Worm (Caenorhabditis elegans) whole organism, L1 larva: ENCODE data around the gene lars-1.

Experiments
- C34B4.2 ChIP-seq: sonication (generic microtip); optimal IDR thresholded peaks from 2 replicates; lab custom pipeline; 2017; ENCODE audit warnings: mild to moderate bottlenecking, missing genetic modification characterization, missing compliant biosample characterization
- Y116A8C.19 ChIP-seq: sonication (generic microtip); optimal IDR thresholded peaks from 2 replicates; lab custom pipeline; 2016; ENCODE audit warnings: missing compliant biosample characterization, missing genetic modification characterization, borderline replicate concordance
- ama-1 ChIP-seq: fragments of 150-350 bp; optimal IDR thresholded peaks from 2 replicates; lab custom pipeline; 2014
- ceh-63 ChIP-seq: fragments of 200-800 bp; sonication (Bioruptor generic); optimal IDR thresholded peaks from 2 replicates; lab custom pipeline; 2018; ENCODE audit warnings: mild to moderate bottlenecking, missing genetic modification characterization, missing compliant biosample characterization
- ceh-8 ChIP-seq: fragments of 200-800 bp; sonication (Bioruptor generic); optimal IDR thresholded peaks from 2 replicates; lab custom pipeline; 2018; ENCODE audit warnings: mild to moderate bottlenecking, missing genetic modification characterization, moderate library complexity, missing compliant biosample characterization
- ceh-82 ChIP-seq, 3 experiments: fragments of 150-350 bp in 1 of 3; sonication (generic microtip) in 2 of 3; optimal IDR thresholded peaks; 2 replicates each; lab custom pipeline; 2014 to 2017; ENCODE audit warnings: missing biosample characterization in 3 of 3, missing genetic modification characterization in 3 of 3
- ceh-88 ChIP-seq: fragments of 200-800 bp; sonication (Bioruptor generic); IDR thresholded peaks from 2 replicates; pipeline ENCODE4 v1.3.6; 2022; ENCODE audit warnings: missing genetic modification characterization, missing compliant biosample characterization
- dpl-1 ChIP-seq, 3 experiments: fragments of 150-350 bp in 2 of 3; sonication (generic microtip) in 1 of 3; optimal IDR thresholded peaks; 2 replicates each; lab custom pipeline; 2014 to 2017; ENCODE audit warnings: missing biosample characterization in 3 of 3, missing genetic modification characterization in 3 of 3, missing genetic modification reagents in 3 of 3
- dsc-1 ChIP-seq: sonication (generic microtip); optimal IDR thresholded peaks from 2 replicates; lab custom pipeline; 2016; ENCODE audit warnings: mild to moderate bottlenecking, missing genetic modification characterization, missing compliant biosample characterization
- efl-1 ChIP-seq, 4 experiments: fragments of 150-350 bp; optimal IDR thresholded peaks in 3 of 4; peaks in 1 of 4; 1 replicate in 1 of 4; 2 replicates in 3 of 4; lab custom pipeline; 2014; ENCODE audit warnings: missing biosample characterization in 2 of 4, missing genetic modification characterization in 2 of 4, missing genetic modification reagents in 2 of 4
- efl-3 ChIP-seq: fragments of 200-800 bp; sonication (Bioruptor generic); optimal IDR thresholded peaks from 2 replicates; lab custom pipeline; 2018; ENCODE audit warnings: mild to moderate bottlenecking, missing genetic modification characterization, missing compliant biosample characterization
- egl-27 ChIP-seq, 2 experiments: fragments of 150-350 bp in 1 of 2; sonication (generic microtip); optimal IDR thresholded peaks; 3 replicates each; lab custom pipeline; 2017 to 2018; ENCODE audit warnings: missing biosample characterization in 2 of 2, missing genetic modification characterization in 2 of 2, missing genetic modification reagents in 2 of 2
- elt-2 ChIP-seq: sonication (generic microtip); optimal IDR thresholded peaks from 2 replicates; lab custom pipeline; 2016; ENCODE audit warnings: missing genetic modification characterization, mild to moderate bottlenecking, inconsistent platforms, missing compliant biosample characterization, missing genetic modification reagents
- ets-5 ChIP-seq: fragments of 200-800 bp; sonication (Bioruptor generic); IDR thresholded peaks from 2 replicates; pipeline ENCODE4 v1.3.6; 2022; ENCODE audit warnings: missing genetic modification characterization, missing compliant biosample characterization
- fkh-10 ChIP-seq: sonication (generic microtip); optimal IDR thresholded peaks from 2 replicates; lab custom pipeline; 2017; ENCODE audit warnings: missing biosample characterization, missing genetic modification reagents, missing genetic modification characterization
- fkh-8 ChIP-seq: sonication (generic microtip); optimal IDR thresholded peaks from 2 replicates; lab custom pipeline; 2016; ENCODE audit warnings: mild to moderate bottlenecking, missing genetic modification characterization, missing compliant biosample characterization
- fos-1 ChIP-seq: fragments of 150-350 bp; optimal IDR thresholded peaks from 2 replicates; lab custom pipeline; 2014; ENCODE audit warnings: missing biosample characterization, missing genetic modification characterization
- hpl-2 ChIP-seq: fragments of 150-350 bp; optimal IDR thresholded peaks from 2 replicates; lab custom pipeline; 2014; ENCODE audit warnings: missing biosample characterization, missing genetic modification reagents, missing genetic modification characterization
- lin-14 ChIP-seq: fragments of 200-800 bp; sonication (Bioruptor generic); optimal IDR thresholded peaks from 2 replicates; lab custom pipeline; 2018; ENCODE audit warnings: mild to moderate bottlenecking, missing genetic modification characterization, moderate library complexity, missing compliant biosample characterization
- lin-15B ChIP-seq: fragments of 150-350 bp; sonication (generic microtip); optimal IDR thresholded peaks from 3 replicates; lab custom pipeline; 2014; ENCODE audit warnings: missing biosample characterization, missing genetic modification characterization
- lir-3 ChIP-seq: sonication (generic microtip); optimal IDR thresholded peaks from 2 replicates; lab custom pipeline; 2016; ENCODE audit warnings: mild to moderate bottlenecking, missing genetic modification characterization, moderate library complexity, missing compliant biosample characterization; ENCODE audit not compliant: poor library complexity
- lsy-2 ChIP-seq, 2 experiments: fragments of 150-350 bp; optimal IDR thresholded peaks; 2 replicates each; lab custom pipeline; 2014; ENCODE audit warnings: missing biosample characterization in 2 of 2, missing genetic modification characterization in 2 of 2
- mdl-1 ChIP-seq, 2 experiments: fragments of 150-350 bp; optimal IDR thresholded peaks; 2 replicates each; lab custom pipeline; 2014 to 2017; ENCODE audit warnings: missing biosample characterization in 2 of 2, missing genetic modification characterization in 2 of 2, inconsistent platforms in 1 of 2
- mef-2 ChIP-seq: fragments of 150-350 bp; optimal IDR thresholded peaks from 2 replicates; lab custom pipeline; 2014; ENCODE audit warnings: missing biosample characterization, missing genetic modification characterization
- mep-1 ChIP-seq: fragments of 150-350 bp; optimal IDR thresholded peaks from 2 replicates; lab custom pipeline; 2014; ENCODE audit warnings: missing biosample characterization, missing genetic modification characterization
- nhr-11 ChIP-seq: fragments of 150-350 bp; optimal IDR thresholded peaks from 2 replicates; lab custom pipeline; 2014; ENCODE audit warnings: missing biosample characterization, missing genetic modification characterization
- nhr-47 ChIP-seq: sonication (generic microtip); optimal IDR thresholded peaks from 2 replicates; lab custom pipeline; 2016; ENCODE audit warnings: mild to moderate bottlenecking, missing genetic modification characterization, moderate library complexity, missing compliant biosample characterization
- nhr-71 ChIP-seq: sonication (generic microtip); optimal IDR thresholded peaks from 2 replicates; lab custom pipeline; 2016; ENCODE audit warnings: mild to moderate bottlenecking, missing genetic modification characterization, moderate library complexity, missing compliant biosample characterization
- nhr-77 ChIP-seq: fragments of 150-350 bp; optimal IDR thresholded peaks from 2 replicates; lab custom pipeline; 2014; ENCODE audit warnings: missing biosample characterization, missing genetic modification characterization
- nhr-84 ChIP-seq: sonication (generic microtip); optimal IDR thresholded peaks from 2 replicates; lab custom pipeline; 2017; ENCODE audit warnings: missing biosample characterization, missing genetic modification characterization
- pag-3 ChIP-seq: sonication (generic microtip); optimal IDR thresholded peaks from 2 replicates; lab custom pipeline; 2017; ENCODE audit warnings: missing genetic modification characterization, mild to moderate bottlenecking, missing compliant biosample characterization, antibody characterized with exemption, borderline replicate concordance; ENCODE audit not compliant: insufficient read depth
- pqm-1 ChIP-seq: sonication (generic microtip); optimal IDR thresholded peaks from 3 replicates; lab custom pipeline; 2017; ENCODE audit warnings: missing biosample characterization, missing genetic modification characterization
- rnt-1 ChIP-seq: sonication (generic microtip); optimal IDR thresholded peaks from 2 replicates; lab custom pipeline; 2016; ENCODE audit warnings: mild to moderate bottlenecking, missing genetic modification characterization, moderate library complexity, missing compliant biosample characterization
- snpc-4 ChIP-seq: fragments of 150-350 bp; optimal IDR thresholded peaks from 2 replicates; lab custom pipeline; 2014; ENCODE audit warnings: missing biosample characterization, missing genetic modification characterization
- snu-23 ChIP-seq: sonication (generic microtip); optimal IDR thresholded peaks from 2 replicates; lab custom pipeline; 2016; ENCODE audit warnings: missing genetic modification characterization, missing compliant biosample characterization
- sox-4 ChIP-seq: sonication (generic microtip); optimal IDR thresholded peaks from 2 replicates; lab custom pipeline; 2016; ENCODE audit warnings: missing genetic modification characterization, missing compliant biosample characterization
- sptf-1 ChIP-seq: fragments of 150-350 bp; optimal IDR thresholded peaks from 2 replicates; lab custom pipeline; 2014; ENCODE audit warnings: missing biosample characterization, missing genetic modification characterization
- sup-37 ChIP-seq: fragments of 200-800 bp; sonication (Bioruptor generic); optimal IDR thresholded peaks from 2 replicates; lab custom pipeline; 2018; ENCODE audit warnings: mild to moderate bottlenecking, missing genetic modification characterization, missing compliant biosample characterization
- tbx-2 ChIP-seq: sonication (generic microtip); optimal IDR thresholded peaks from 2 replicates; lab custom pipeline; 2016; ENCODE audit warnings: missing genetic modification characterization, missing compliant biosample characterization
- unc-130 ChIP-seq: fragments of 150-350 bp; optimal IDR thresholded peaks from 2 replicates; lab custom pipeline; 2017; ENCODE audit warnings: missing biosample characterization, missing genetic modification characterization, inconsistent platforms
- unc-30 ChIP-seq: sonication (generic microtip); optimal IDR thresholded peaks from 2 replicates; lab custom pipeline; 2017; ENCODE audit warnings: missing biosample characterization, missing genetic modification characterization
- unc-98 ChIP-seq: fragments of 200-800 bp; sonication (Bioruptor generic); IDR thresholded peaks from 2 replicates; pipeline ENCODE4 v1.3.6; 2022; ENCODE audit warnings: missing genetic modification characterization, missing compliant biosample characterization
- xbp-1 ChIP-seq: sonication (generic microtip); optimal IDR thresholded peaks from 2 replicates; lab custom pipeline; 2016; ENCODE audit warnings: missing genetic modification characterization, missing compliant biosample characterization

Gene lars-1

ce11 chrIII:4176109-4176596, 10.4 kb downstream of the lars-1 start, which contains the start of the genes hrde-1 and C16C10.13:
Gene hrde-1, minus strand, starts transcription at chrIII:4176159.
Gene C16C10.13, plus strand, starts transcription at chrIII:4176440.
- TF ChIP-seq nhr-84 (tag; lab: Kevin White, UChicago) (no peak), Y116A8C.19 (no peak), efl-1 (optimal IDR thresholded peaks at IDR 0.05; lab: Kevin White, UChicago) (peak in 1 of 2 experiments; percentile 58), efl-1 (GFP tag; optimal IDR thresholded peaks at IDR 0.05 in 1 of 2; lab: Kevin White, UChicago) (no peak), snu-23 (no peak), elt-2 (tag; lab: Kevin White, UChicago) (no peak), fkh-10 (GFP tag; lab: Kevin White, UChicago) (no peak), lin-14 (GFP tag; lab: Kevin White, UChicago) (no peak), mef-2 (tag; lab: Kevin White, UChicago) (no peak)

ce11 chrIII:4175489-4175888, 11.1 kb downstream of the lars-1 start:
- TF ChIP-seq ets-5 (GFP tag; lab: Robert Waterston, UW) (no peak), dsc-1 (tag; lab: Kevin White, UChicago) (no peak), unc-30 (tag; lab: Kevin White, UChicago) (no peak), pqm-1 (tag; lab: Kevin White, UChicago) (no peak), nhr-47 (tag; lab: Kevin White, UChicago) (no peak), ceh-82 (tag; optimal IDR thresholded peaks at IDR 0.05; lab: Kevin White, UChicago) (no peak), efl-3 (GFP tag; lab: Kevin White, UChicago) (no peak)

ce11 chrIII:4172210-4172609, 14.4 kb downstream of the lars-1 start:
- TF ChIP-seq C34B4.2 (tag; lab: Kevin White, UChicago) (no peak), elt-2 (tag; lab: Kevin White, UChicago) (no peak), ceh-8 (GFP tag; lab: Kevin White, UChicago) (no peak), ceh-88 (GFP tag; lab: Robert Waterston, UW) (no peak), snu-23 (no peak), hpl-2 (no peak), tbx-2 (tag; lab: Kevin White, UChicago) (no peak), nhr-71 (tag; lab: Kevin White, UChicago) (no peak), Y116A8C.19 (no peak), sptf-1 (tag; lab: Kevin White, UChicago) (no peak), fkh-8 (tag; lab: Kevin White, UChicago) (no peak), ceh-82 (tag; optimal IDR thresholded peaks at IDR 0.05; lab: Kevin White, UChicago) (no peak), ama-1 (lab: Kevin White, UChicago) (no peak), mef-2 (tag; lab: Kevin White, UChicago) (no peak), pqm-1 (tag; lab: Kevin White, UChicago) (no peak)

ce11 chrIII:4170903-4171377, 15.7 kb downstream of the lars-1 start, which contains the start of the genes rnf-121 and C16C10.4:
Gene rnf-121, minus strand, starts transcription at chrIII:4170953.
Gene C16C10.4, plus strand, starts transcription at chrIII:4171336.
- no peak for TF ChIP-seq ets-5 (GFP tag; lab: Robert Waterston, UW)
- peak; percentile 90 for TF ChIP-seq unc-130 (tag; lab: Kevin White, UChicago)
- TF ChIP-seq fos-1 (tag; lab: Kevin White, UChicago): no peak
- TF ChIP-seq ceh-63 (GFP tag; lab: Kevin White, UChicago): no peak
- TF ChIP-seq nhr-71 (tag; lab: Kevin White, UChicago): peak; percentile 76
- peak; percentile 40 for TF ChIP-seq fkh-8 (tag; lab: Kevin White, UChicago)
- TF ChIP-seq egl-27 (tag; optimal IDR thresholded peaks at IDR 0.05; lab: Kevin White, UChicago): no peak
- no peak for TF ChIP-seq nhr-77 (tag; lab: Kevin White, UChicago)
- no peak for TF ChIP-seq pag-3 (tag; lab: Kevin White, UChicago)
- peak; percentile 82 for TF ChIP-seq xbp-1 (tag; lab: Kevin White, UChicago)
- TF ChIP-seq mep-1 (tag; lab: Kevin White, UChicago): peak; percentile 74
- peak; percentile 75 for TF ChIP-seq snpc-4 (tag; lab: Kevin White, UChicago)
- TF ChIP-seq efl-1 (optimal IDR thresholded peaks at IDR 0.05; lab: Kevin White, UChicago): peak; percentile 49 to 74
- TF ChIP-seq efl-1 (GFP tag; optimal IDR thresholded peaks at IDR 0.05 in 1 of 2; lab: Kevin White, UChicago): peak; percentile 66 to 98
- no peak for TF ChIP-seq nhr-84 (tag; lab: Kevin White, UChicago)
- peak; percentile 69 to 74 for TF ChIP-seq lsy-2 (tag; optimal IDR thresholded peaks at IDR 0.05; lab: Kevin White, UChicago)
- TF ChIP-seq elt-2 (tag; lab: Kevin White, UChicago): peak; percentile 28
- TF ChIP-seq dsc-1 (tag; lab: Kevin White, UChicago): peak; percentile 78
- no peak for TF ChIP-seq sup-37 (GFP tag; lab: Kevin White, UChicago)
- TF ChIP-seq lir-3 (tag; lab: Kevin White, UChicago): no peak
- no peak for TF ChIP-seq unc-98 (GFP tag; lab: Robert Waterston, UW)
- TF ChIP-seq fkh-10 (GFP tag; lab: Kevin White, UChicago): no peak
- peak; percentile 61 for TF ChIP-seq lin-15B
- peak in 1 of 2 experiments; percentile 43 for TF ChIP-seq mdl-1 (tag; optimal IDR thresholded peaks at IDR 0.05; lab: Kevin White, UChicago)
- TF ChIP-seq sox-4 (tag; lab: Kevin White, UChicago): no peak
- TF ChIP-seq lin-14 (GFP tag; lab: Kevin White, UChicago): no peak
- no peak for TF ChIP-seq nhr-11
- no peak for TF ChIP-seq unc-30 (tag; lab: Kevin White, UChicago)
- TF ChIP-seq rnt-1 (tag; lab: Kevin White, UChicago): peak; percentile 88
- TF ChIP-seq dpl-1 (GFP tag; optimal IDR thresholded peaks at IDR 0.05; lab: Kevin White, UChicago): peak; percentile 48 to 72 (median 70)
